Fruit fly (Drosophila melanogaster) whole organism, embryonic: ENCODE measurements around the gene CG5515.

Experiments
- ATbp ChIP-seq: fragments of 200-800 bp; sonication (Bioruptor generic); optimal IDR thresholded peaks from 2 replicates; lab custom pipeline; 2017; ENCODE audit warnings: missing biosample characterization, mild to moderate bottlenecking, missing genetic modification characterization, missing genetic modification reagents
- Adf1 ChIP-seq: fragments of 200-800 bp; sonication (Bioruptor generic); IDR thresholded peaks from 2 replicates; pipeline ENCODE4 v1.3.6; 2022; ENCODE audit warnings: missing biosample characterization, missing genetic modification characterization
- CG11456 ChIP-seq: fragments of 200-800 bp; sonication (Bioruptor generic); IDR thresholded peaks from 3 replicates; pipeline ENCODE4 v1.3.6; 2022; ENCODE audit warnings: missing biosample characterization, missing genetic modification characterization
- CG12071 ChIP-seq: fragments of 200-800 bp; sonication (Bioruptor generic); optimal IDR thresholded peaks from 3 replicates; lab custom pipeline; 2018; ENCODE audit warnings: missing biosample characterization, mild to moderate bottlenecking, missing genetic modification characterization
- CG12236 ChIP-seq: fragments of 200-800 bp; sonication (Bioruptor generic); optimal IDR thresholded peaks from 2 replicates; lab custom pipeline; 2016; ENCODE audit warnings: missing biosample characterization, missing genetic modification characterization
- CG13287 ChIP-seq: fragments of 200-800 bp; sonication (Bioruptor generic); IDR thresholded peaks from 2 replicates; pipeline ENCODE4 v1.3.6; 2022; ENCODE audit warnings: missing biosample characterization, missing genetic modification characterization; ENCODE audit not compliant: partially characterized antibody
- CG13424 ChIP-seq: fragments of 200-800 bp; sonication (Bioruptor generic); optimal IDR thresholded peaks from 2 replicates; lab custom pipeline; 2019; ENCODE audit warnings: missing biosample characterization, mild to moderate bottlenecking, missing genetic modification characterization, moderate library complexity
- CG14050 ChIP-seq: fragments of 200-800 bp; sonication (Bioruptor generic); IDR thresholded peaks from 3 replicates; pipeline ENCODE4 v1.3.6; 2022; ENCODE audit warnings: missing biosample characterization, missing genetic modification characterization
- CG16815 ChIP-seq: fragments of 200-800 bp; sonication (Bioruptor generic); optimal IDR thresholded peaks from 3 replicates; lab custom pipeline; 2017; ENCODE audit warnings: missing biosample characterization, mild to moderate bottlenecking, missing genetic modification characterization
- CG17328 ChIP-seq: fragments of 200-800 bp; sonication (Bioruptor generic); IDR thresholded peaks from 2 replicates; pipeline ENCODE4 v1.3.6; 2022; ENCODE audit warnings: missing biosample characterization, missing genetic modification characterization
- CG17912 ChIP-seq: fragments of 200-800 bp; sonication (Bioruptor generic); optimal IDR thresholded peaks from 2 replicates; lab custom pipeline; 2018; ENCODE audit warnings: missing biosample characterization, mild to moderate bottlenecking, missing genetic modification characterization
- CG18764 ChIP-seq: fragments of 200-800 bp; sonication (Bioruptor generic); optimal IDR thresholded peaks from 3 replicates; lab custom pipeline; 2016; ENCODE audit warnings: missing biosample characterization, missing genetic modification characterization
- CG2202 ChIP-seq: fragments of 200-800 bp; sonication (Bioruptor generic); optimal IDR thresholded peaks from 2 replicates; lab custom pipeline; 2018; ENCODE audit warnings: missing biosample characterization, mild to moderate bottlenecking, missing genetic modification characterization
- CG2678 ChIP-seq: fragments of 200-800 bp; sonication (Bioruptor generic); optimal IDR thresholded peaks from 3 replicates; lab custom pipeline; 2019; ENCODE audit warnings: missing biosample characterization, mild to moderate bottlenecking, missing genetic modification characterization, moderate library complexity
- CG4404 ChIP-seq: fragments of 200-800 bp; sonication (Bioruptor generic); IDR thresholded peaks from 2 replicates; pipeline ENCODE4 v1.3.6; 2022; ENCODE audit warnings: missing biosample characterization, missing genetic modification characterization
- CG5953 ChIP-seq: fragments of 200-800 bp; sonication (Bioruptor generic); IDR thresholded peaks from 2 replicates; pipeline ENCODE4 v1.3.6; 2022; ENCODE audit warnings: missing biosample characterization, missing genetic modification characterization
- CG6254 ChIP-seq: fragments of 200-800 bp; sonication (Bioruptor generic); optimal IDR thresholded peaks from 3 replicates; lab custom pipeline; 2017; ENCODE audit warnings: mild to moderate bottlenecking, missing biosample characterization, missing genetic modification reagents, missing genetic modification characterization
- CG6765 ChIP-seq: fragments of 200-800 bp; sonication (Bioruptor generic); optimal IDR thresholded peaks from 3 replicates; lab custom pipeline; 2017; ENCODE audit warnings: missing biosample characterization, mild to moderate bottlenecking, missing genetic modification characterization
- CG7745 ChIP-seq: fragments of 200-800 bp; sonication (Bioruptor generic); optimal IDR thresholded peaks from 2 replicates; lab custom pipeline; 2018; ENCODE audit warnings: missing biosample characterization, mild to moderate bottlenecking, missing genetic modification characterization, moderate library complexity
- CG8290 ChIP-seq, 3 experiments: fragments of 200-800 bp; sonication (Bioruptor generic); optimal IDR thresholded peaks; 2 replicates each; lab custom pipeline; 2016 to 2019; ENCODE audit warnings: missing biosample characterization in 3 of 3, missing genetic modification characterization in 3 of 3, mild to moderate bottlenecking in 2 of 3, moderate library complexity in 1 of 3
- CG8765 ChIP-seq: fragments of 200-800 bp; sonication (Bioruptor generic); IDR thresholded peaks from 2 replicates; pipeline ENCODE4 v1.3.6; 2022; ENCODE audit warnings: missing biosample characterization, missing genetic modification characterization
- Eip74EF ChIP-seq, 2 experiments: fragments of 200-800 bp in 1 of 2; fragments of >200 bp in 1 of 2; sonication (Bioruptor generic) in 1 of 2; optimal IDR thresholded peaks; 2 replicates each; lab custom pipeline; 2017 to 2019; ENCODE audit warnings: missing biosample characterization in 2 of 2, missing genetic modification characterization in 2 of 2, mild to moderate bottlenecking in 1 of 2, moderate library complexity in 1 of 2
- Gsc ChIP-seq: fragments of 200-800 bp; sonication (Bioruptor generic); IDR thresholded peaks from 2 replicates; pipeline ENCODE4 v1.3.6; 2022; ENCODE audit warnings: missing biosample characterization, missing genetic modification characterization
- Hmr ChIP-seq: fragments of 200-800 bp; sonication (Bioruptor generic); optimal IDR thresholded peaks from 3 replicates; lab custom pipeline; 2017; ENCODE audit warnings: mild to moderate bottlenecking, missing biosample characterization, missing genetic modification reagents, missing genetic modification characterization
- Hr51 ChIP-seq, 2 experiments: fragments of 200-800 bp; sonication (Bioruptor generic); optimal IDR thresholded peaks; 2 replicates in 1 of 2; 3 replicates in 1 of 2; lab custom pipeline; 2016 to 2018; ENCODE audit warnings: missing biosample characterization in 2 of 2, missing genetic modification characterization in 2 of 2, mild to moderate bottlenecking in 1 of 2, moderate library complexity in 1 of 2
- MBD-R2 ChIP-seq: fragments of 200-800 bp; sonication (Bioruptor generic); IDR thresholded peaks from 2 replicates; pipeline ENCODE4 v1.3.6; 2022; ENCODE audit warnings: missing biosample characterization, missing genetic modification characterization
- MTF-1 ChIP-seq: fragments of 200-800 bp; sonication (Bioruptor generic); optimal IDR thresholded peaks from 2 replicates; lab custom pipeline; 2018; ENCODE audit warnings: missing biosample characterization, mild to moderate bottlenecking, missing genetic modification characterization, borderline replicate concordance
- Nf-YA ChIP-seq: fragments of 200-800 bp; sonication (Bioruptor generic); IDR thresholded peaks from 2 replicates; pipeline ENCODE4 v1.3.6; 2022; ENCODE audit warnings: missing biosample characterization, missing genetic modification characterization
- Vsx1 ChIP-seq: fragments of 200-800 bp; sonication (Bioruptor generic); optimal IDR thresholded peaks from 2 replicates; lab custom pipeline; 2017; ENCODE audit warnings: missing biosample characterization, mild to moderate bottlenecking, missing genetic modification characterization, missing genetic modification reagents
- cad ChIP-seq: fragments of >200 bp; optimal IDR thresholded peaks from 2 replicates; lab custom pipeline; 2017; ENCODE audit warnings: missing biosample characterization, missing genetic modification characterization
- chinmo ChIP-seq: fragments of 200-800 bp; sonication (Bioruptor generic); IDR thresholded peaks from 4 replicates; pipeline ENCODE4 v1.3.6; 2022; ENCODE audit warnings: missing biosample characterization, missing genetic modification characterization; ENCODE audit not compliant: partially characterized antibody
- cwo ChIP-seq: fragments of 200-800 bp; sonication (Bioruptor generic); optimal IDR thresholded peaks from 3 replicates; lab custom pipeline; 2017; ENCODE audit warnings: missing biosample characterization, missing genetic modification characterization, mild to moderate bottlenecking, moderate library complexity, missing genetic modification reagents
- da ChIP-seq: fragments of 200-800 bp; sonication (Bioruptor generic); optimal IDR thresholded peaks from 2 replicates; lab custom pipeline; 2016; ENCODE audit warnings: missing biosample characterization, missing genetic modification characterization
- disco-r ChIP-seq: fragments of 200-800 bp; sonication (Bioruptor generic); optimal IDR thresholded peaks from 2 replicates; lab custom pipeline; 2016; ENCODE audit warnings: missing biosample characterization, missing genetic modification characterization
- dpn ChIP-seq, 2 experiments: fragments of 200-800 bp; sonication (Bioruptor generic); optimal IDR thresholded peaks; 3 replicates each; lab custom pipeline; 2016; ENCODE audit warnings: missing biosample characterization in 2 of 2, missing genetic modification characterization in 2 of 2
- fd64A ChIP-seq: fragments of 200-800 bp; sonication (Bioruptor generic); optimal IDR thresholded peaks from 3 replicates; lab custom pipeline; 2018; ENCODE audit warnings: missing biosample characterization, mild to moderate bottlenecking, missing genetic modification characterization
- her ChIP-seq: fragments of 200-800 bp; sonication (Bioruptor generic); optimal IDR thresholded peaks from 2 replicates; lab custom pipeline; 2016; ENCODE audit warnings: missing biosample characterization, missing genetic modification characterization
- hkb ChIP-seq, 2 experiments: fragments of 200-800 bp in 1 of 2; fragments of >200 bp in 1 of 2; sonication (Bioruptor generic) in 1 of 2; IDR thresholded peaks in 1 of 2; optimal IDR thresholded peaks in 1 of 2; 2 replicates each; pipeline versions ENCODE4 v1.3.6 to Lab custom; 2017 to 2022; ENCODE audit warnings: missing biosample characterization in 1 of 2, missing genetic modification characterization in 1 of 2
- ind ChIP-seq: fragments of 200-800 bp; sonication (Bioruptor generic); optimal IDR thresholded peaks from 3 replicates; lab custom pipeline; 2016; ENCODE audit warnings: missing biosample characterization, missing genetic modification characterization
- jumu ChIP-seq: fragments of 200-800 bp; sonication (Bioruptor generic); optimal IDR thresholded peaks from 3 replicates; lab custom pipeline; 2016; ENCODE audit warnings: missing biosample characterization, missing genetic modification characterization
- kah ChIP-seq: fragments of 200-800 bp; sonication (Bioruptor generic); optimal IDR thresholded peaks from 2 replicates; lab custom pipeline; 2018; ENCODE audit warnings: missing biosample characterization, mild to moderate bottlenecking, missing genetic modification characterization
- otp ChIP-seq: fragments of 200-800 bp; sonication (Bioruptor generic); IDR thresholded peaks from 3 replicates; pipeline ENCODE4, ENCODE4 v1.3.6; 2022; ENCODE audit warnings: missing biosample characterization, missing genetic modification characterization
- pho ChIP-seq: fragments of 200-800 bp; sonication (Bioruptor generic); optimal IDR thresholded peaks from 2 replicates; lab custom pipeline; 2016; ENCODE audit warnings: missing biosample characterization, missing genetic modification characterization
- pnt ChIP-seq: fragments of 200-800 bp; sonication (Bioruptor generic); optimal IDR thresholded peaks from 3 replicates; lab custom pipeline; 2016; ENCODE audit warnings: missing biosample characterization, missing genetic modification characterization
- psq ChIP-seq: fragments of 200-800 bp; sonication (Bioruptor generic); optimal IDR thresholded peaks from 2 replicates; lab custom pipeline; 2017; ENCODE audit warnings: missing biosample characterization, missing genetic modification characterization
- pum ChIP-seq: fragments of 200-800 bp; sonication (Bioruptor generic); optimal IDR thresholded peaks from 2 replicates; lab custom pipeline; 2016; ENCODE audit warnings: missing biosample characterization, missing genetic modification characterization
- so ChIP-seq: fragments of 200-800 bp; sonication (Bioruptor generic); IDR thresholded peaks from 3 replicates; pipeline ENCODE4 v1.3.6; 2022; ENCODE audit warnings: missing biosample characterization, missing genetic modification characterization
- sug ChIP-seq: fragments of 200-800 bp; optimal IDR thresholded peaks from 2 replicates; lab custom pipeline; 2019; ENCODE audit warnings: missing biosample characterization, mild to moderate bottlenecking, missing genetic modification characterization, moderate library complexity
- tio ChIP-seq: fragments of 200-800 bp; sonication (Bioruptor generic); optimal IDR thresholded peaks from 2 replicates; lab custom pipeline; 2017; ENCODE audit warnings: missing biosample characterization, missing genetic modification characterization, inconsistent platforms
- tna ChIP-seq: fragments of 200-800 bp; sonication (Bioruptor generic); IDR thresholded peaks from 2 replicates; pipeline ENCODE4 v1.3.6; 2022; ENCODE audit warnings: missing biosample characterization, missing genetic modification characterization; ENCODE audit not compliant: partially characterized antibody

The CG5515 gene

DNA sequence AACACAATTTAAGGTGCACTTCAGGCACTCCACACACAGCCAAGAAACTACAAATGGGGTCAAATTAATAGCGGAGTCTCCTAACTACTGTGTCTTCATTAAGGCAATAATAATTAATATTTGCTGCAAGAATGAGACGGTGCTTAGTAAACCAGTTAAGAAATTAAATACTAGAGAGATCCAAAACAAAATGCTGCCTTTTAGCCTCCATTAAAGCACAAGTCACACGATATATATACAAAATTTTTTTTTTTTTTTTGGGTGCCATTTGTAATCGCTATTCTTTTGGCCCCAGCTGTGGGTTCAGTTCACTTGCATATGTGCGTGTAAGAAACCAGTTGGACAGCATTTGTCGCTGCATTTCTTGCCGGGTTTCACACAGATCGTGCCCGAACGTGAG, 14.7 kb upstream of the CG5515 start (continued):
- TF ChIP-seq da (GFP tag; lab: Kevin White, UChicago) = no peak
- TF ChIP-seq Eip74EF (GFP tag; optimal IDR thresholded peaks at IDR 0.05; lab: Kevin White, UChicago) = peak in 1 of 2 experiments; percentile 43
- TF ChIP-seq Gsc (GFP tag; lab: Robert Waterston, UW) = no peak
- TF ChIP-seq CG14050 (GFP tag; lab: Robert Waterston, UW) = no peak
- no peak for TF ChIP-seq dpn (GFP tag; optimal IDR thresholded peaks at IDR 0.05; lab: Kevin White, UChicago)
- no peak for TF ChIP-seq fd64A
- TF ChIP-seq MTF-1 (GFP tag; lab: Kevin White, UChicago) = no peak
- no peak for TF ChIP-seq CG6765 (GFP tag; lab: Kevin White, UChicago)
- no peak for TF ChIP-seq pho
- TF ChIP-seq CG8765 = no peak
- no peak for TF ChIP-seq tna
- TF ChIP-seq Hr51 (GFP tag; optimal IDR thresholded peaks at IDR 0.05; lab: Kevin White, UChicago) = peak in 1 of 2 experiments; percentile 65
- no peak for TF ChIP-seq Adf1 (GFP tag; lab: Robert Waterston, UW)
- 0 out of 4 replicates have a peak, but pooled peaks have one; percentile 27 for TF ChIP-seq chinmo
- TF ChIP-seq CG16815 (GFP tag; lab: Kevin White, UChicago) = no peak
- TF ChIP-seq Vsx1 (GFP tag; lab: Kevin White, UChicago) = no peak
- TF ChIP-seq disco-r (GFP tag; lab: Kevin White, UChicago) = no peak
- no peak for TF ChIP-seq CG12236 (GFP tag; lab: Kevin White, UChicago)
- TF ChIP-seq CG7745 (tag; lab: Kevin White, UChicago) = no peak
- TF ChIP-seq kah (GFP tag; lab: Kevin White, UChicago) = no peak
- TF ChIP-seq tio (GFP tag; lab: Kevin White, UChicago) = no peak
- no peak for TF ChIP-seq Nf-YA
- TF ChIP-seq hkb (optimal IDR thresholded peaks at IDR 0.05; lab: Kevin White, UChicago) = no peak
- peak; percentile 43; the same call in 1 of the 2 replicates for TF ChIP-seq hkb (GFP tag; IDR thresholded peaks at IDR 0.05; lab: Robert Waterston, UW)
- TF ChIP-seq CG8290 (GFP tag; optimal IDR thresholded peaks at IDR 0.05; lab: Kevin White, UChicago) = no peak
- no peak for TF ChIP-seq CG8290 (tag; optimal IDR thresholded peaks at IDR 0.05; lab: Kevin White, UChicago)
- no peak for TF ChIP-seq jumu (GFP tag; lab: Kevin White, UChicago)
- TF ChIP-seq cad (GFP tag; lab: Kevin White, UChicago) = no peak
- no peak for TF ChIP-seq CG2202 (tag; lab: Kevin White, UChicago)
- TF ChIP-seq CG12071 (GFP tag; lab: Kevin White, UChicago) = no peak
- TF ChIP-seq MBD-R2 = no peak
- TF ChIP-seq her (GFP tag; lab: Kevin White, UChicago) = no peak
- TF ChIP-seq CG4404 (GFP tag; lab: Robert Waterston, UW) = no peak
- TF ChIP-seq ind (GFP tag; lab: Kevin White, UChicago) = no peak
- TF ChIP-seq CG17328 (GFP tag; lab: Robert Waterston, UW) = peak; percentile 29
- no peak for TF ChIP-seq so (GFP tag; lab: Robert Waterston, UW)
- TF ChIP-seq CG13424 (tag; lab: Kevin White, UChicago) = peak; percentile 43
- TF ChIP-seq CG11456 (GFP tag; lab: Robert Waterston, UW) = no peak
- TF ChIP-seq pum (GFP tag; lab: Kevin White, UChicago) = no peak
- TF ChIP-seq otp = no peak
- TF ChIP-seq sug (tag; lab: Kevin White, UChicago) = no peak
- no peak for TF ChIP-seq pnt (GFP tag; lab: Kevin White, UChicago)
- TF ChIP-seq ATbp (GFP tag; lab: Kevin White, UChicago) = peak; percentile 23
- no peak for TF ChIP-seq psq (GFP tag; lab: Kevin White, UChicago)
- TF ChIP-seq cwo (GFP tag; lab: Kevin White, UChicago) = no peak
- TF ChIP-seq CG5953 (GFP tag; lab: Robert Waterston, UW) = 0 out of 2 replicates have a peak, but pooled peaks have one; percentile 3
- TF ChIP-seq Hmr (GFP tag; lab: Kevin White, UChicago) = no peak
- TF ChIP-seq CG13287 = no peak
- TF ChIP-seq CG18764 (GFP tag; lab: Kevin White, UChicago) = no peak
- no peak for TF ChIP-seq CG6254
- TF ChIP-seq CG2678 (tag; lab: Kevin White, UChicago) = peak; percentile 45
- TF ChIP-seq CG17912 (GFP tag; lab: Kevin White, UChicago) = no peak
